Fruit fly (Drosophila melanogaster): ENCODE data around the gene CG45491.

CG45491 gene

DNA sequence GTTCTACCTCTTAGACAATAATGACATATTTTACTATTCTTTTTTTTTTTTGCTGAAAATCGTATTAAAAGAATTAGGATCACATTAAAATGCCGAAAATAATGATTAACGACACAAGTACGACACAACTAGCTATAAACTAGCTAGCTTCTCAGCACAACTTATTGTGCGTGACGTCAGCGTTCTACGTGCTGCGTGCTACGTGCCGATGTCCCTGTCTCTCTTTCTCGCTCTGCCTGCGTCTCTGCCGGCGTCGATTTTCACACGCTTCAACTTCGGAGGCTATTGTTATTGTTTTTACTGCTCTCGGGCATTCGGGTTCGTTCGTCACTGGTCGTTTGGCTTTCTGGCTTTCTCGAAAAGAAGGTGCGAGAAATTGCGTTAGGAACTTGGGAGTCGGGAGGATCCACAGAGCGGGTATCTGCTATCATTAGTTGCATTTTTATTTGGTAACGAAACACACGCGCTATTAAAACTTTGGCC lies 40.8 kb downstream of the CG45491 start (continued):
- TF ChIP-seq CG17568 (GFP tag; optimal IDR thresholded peaks at IDR 0.05) (no peak), caup (GFP tag; optimal IDR thresholded peaks at IDR 0.05; ENCODE audit: severe bottlenecking) (no peak), twi (tag; optimal IDR thresholded peaks at IDR 0.05) (no peak), BEAF-32 (GFP tag; optimal IDR thresholded peaks at IDR 0.05) (peak; percentile 6), Sry-δ (GFP tag; optimal IDR thresholded peaks at IDR 0.05) (no peak), Gsc (GFP tag; IDR thresholded peaks at IDR 0.05) (no peak), ac (GFP tag; optimal IDR thresholded peaks at IDR 0.05) (no peak), CG6854 (GFP tag; optimal IDR thresholded peaks at IDR 0.05) (no peak), CG30403 (GFP tag; optimal IDR thresholded peaks at IDR 0.05) (no peak), Taf1 (GFP tag; IDR thresholded peaks at IDR 0.05) (no peak), CG10274 (GFP tag; optimal IDR thresholded peaks at IDR 0.05) (no peak), Doc2 (GFP tag; IDR thresholded peaks at IDR 0.05) (no peak), CG2678 (tag; optimal IDR thresholded peaks at IDR 0.05) (no peak), CG14710 (tag; optimal IDR thresholded peaks at IDR 0.05) (no peak), chinmo (GFP tag; IDR thresholded peaks at IDR 0.05; ENCODE audit: partially characterized antibody) (0 out of 4 replicates have a peak, but pooled peaks have one; percentile 8), Xrp1 (GFP tag; IDR thresholded peaks at IDR 0.05) (no peak), CG1832 (GFP tag; optimal IDR thresholded peaks at IDR 0.05) (peak; percentile 47), CG2199 (GFP tag; IDR thresholded peaks at IDR 0.05) (no peak), ERR (GFP tag; optimal IDR thresholded peaks at IDR 0.05) (no peak), CrebB (tag; optimal IDR thresholded peaks at IDR 0.05) (no peak), CG9215 (GFP tag; IDR thresholded peaks at IDR 0.05) (no peak), CoRest (tag; optimal IDR thresholded peaks at IDR 0.05) (peak; percentile 4), CG10565 (GFP tag; optimal IDR thresholded peaks at IDR 0.05) (no peak), NC2α (GFP tag; optimal IDR thresholded peaks at IDR 0.05) (no peak), Ptx1 (GFP tag; IDR thresholded peaks at IDR 0.05) (no peak), Opbp (GFP tag; IDR thresholded peaks at IDR 0.05; ENCODE audit: partially characterized antibody) (no peak), tll (GFP tag; optimal IDR thresholded peaks at IDR 0.05) (peak in 1 of 2 experiments; percentile 70), H15 (GFP tag; IDR thresholded peaks at IDR 0.05) (no peak), grau (tag; optimal IDR thresholded peaks at IDR 0.05) (peak; percentile 27), row (GFP tag; IDR thresholded peaks at IDR 0.05) (peak; percentile 60), Sox102F (GFP tag; optimal IDR thresholded peaks at IDR 0.05) (no peak), CG7271 (tag; optimal IDR thresholded peaks at IDR 0.05) (no peak), Nf-YC (tag; optimal IDR thresholded peaks at IDR 0.05) (peak; percentile 5), odd (GFP tag; optimal IDR thresholded peaks at IDR 0.05) (no peak), unc-4 (GFP tag; IDR thresholded peaks at IDR 0.05; ENCODE audit: partially characterized antibody) (0 out of 2 replicates have a peak, but pooled peaks have one; percentile 19), psq (GFP tag; optimal IDR thresholded peaks at IDR 0.05) (no peak), CG30431 (GFP tag; optimal IDR thresholded peaks at IDR 0.05) (no peak), schlank (tag; optimal IDR thresholded peaks at IDR 0.05) (no peak), CG12942 (GFP tag; optimal IDR thresholded peaks at IDR 0.05) (no peak), NfI (GFP tag; optimal IDR thresholded peaks at IDR 0.05) (no peak), CG34422 (GFP tag; IDR thresholded peaks at IDR 0.05) (no peak), ash1 (GFP tag; optimal IDR thresholded peaks at IDR 0.05) (no peak), pzg (GFP tag; optimal IDR thresholded peaks at IDR 0.05) (no peak), CG9817 (tag; optimal IDR thresholded peaks at IDR 0.05) (no peak), Rx (GFP tag; IDR thresholded peaks at IDR 0.05) (no peak), TFAM (GFP tag; optimal IDR thresholded peaks at IDR 0.05) (no peak), wek (GFP tag; optimal IDR thresholded peaks at IDR 0.05) (no peak), Drgx (GFP tag; IDR thresholded peaks at IDR 0.05) (no peak), CG6654 (GFP tag; optimal IDR thresholded peaks at IDR 0.05) (no peak), CG7839 (tag; optimal IDR thresholded peaks at IDR 0.05) (no peak)
